Worm (Caenorhabditis elegans): Measurements from ENCODE around the gene sto-1.
A peak's percentile ranks its signal among the peaks of the same experiment; 100 is the strongest.

Gene sto-1

DNA sequence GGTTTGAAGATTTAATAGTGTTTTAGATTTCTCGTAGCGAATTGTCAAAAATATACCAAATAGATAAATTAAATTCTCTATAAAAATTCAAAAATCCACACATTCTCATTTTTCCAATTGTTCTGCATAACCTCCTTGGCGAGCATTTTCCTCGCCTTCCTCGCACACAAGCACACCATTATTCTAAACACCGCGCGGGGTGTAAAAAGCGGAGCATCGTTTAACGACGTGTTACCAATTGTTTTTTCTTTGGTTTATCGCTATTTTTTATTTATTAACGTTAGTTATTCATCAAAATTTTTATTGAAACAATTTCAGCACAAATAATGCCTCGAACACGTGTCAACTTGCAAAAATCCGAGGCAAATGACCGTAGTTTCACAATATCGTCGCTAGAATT, 2.4 kb downstream of the sto-1 start, which contains the start of gene vps-52:
vps-52 (plus strand) TSS at position 319 of the 400 bp plus-strand sequence.
- TF ChIP-seq ztf-23 (GFP tag; IDR thresholded peaks at IDR 0.05): no peak
- TF ChIP-seq flt-1 (GFP tag; IDR thresholded peaks at IDR 0.05): no peak
- TF ChIP-seq ref-1 (GFP tag; conservative IDR thresholded peaks at IDR 0.05): no peak
- TF ChIP-seq med-1 (GFP tag; optimal IDR thresholded peaks at IDR 0.05; ENCODE audit: insufficient read depth): no peak
- no peak for TF ChIP-seq ztf-29 (GFP tag; IDR thresholded peaks at IDR 0.05)
- TF ChIP-seq T22C8.4 (GFP tag; IDR thresholded peaks at IDR 0.05): no peak
- TF ChIP-seq klf-2 (GFP tag; conservative IDR thresholded peaks at IDR 0.05): no peak
- no peak for TF ChIP-seq tab-1 (GFP tag; IDR thresholded peaks at IDR 0.05)
- TF ChIP-seq cog-1 (tag; optimal IDR thresholded peaks at IDR 0.05): no peak

DNA sequence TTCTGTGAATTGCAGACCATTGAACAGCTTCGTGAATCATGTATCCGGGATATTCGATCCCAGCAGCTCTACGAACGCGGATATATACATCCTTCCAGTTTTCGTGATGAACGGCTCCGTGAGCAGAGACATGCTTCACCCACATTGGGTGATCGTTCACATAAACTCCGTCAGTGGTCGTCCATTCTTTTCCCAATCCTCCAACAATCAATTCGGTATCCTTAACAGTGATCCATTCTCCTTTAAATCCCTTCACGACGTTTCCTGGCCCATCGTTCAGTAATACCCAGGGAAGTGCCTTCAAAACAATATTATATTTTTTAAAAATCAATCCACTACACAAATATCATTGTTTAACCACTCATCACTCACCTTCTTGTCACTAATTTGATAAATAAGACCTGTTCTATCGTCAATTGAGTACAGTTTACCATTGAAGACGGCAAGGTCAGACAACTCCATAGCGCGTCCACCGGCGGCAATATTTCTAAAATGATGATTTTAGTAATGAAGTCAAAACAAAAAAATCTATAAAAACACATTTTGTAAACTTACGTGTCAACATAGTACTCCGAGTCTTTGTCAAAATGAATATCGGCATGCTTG, 6.2 kb downstream of the sto-1 start:
- no peak for TF ChIP-seq ref-1 (GFP tag; conservative IDR thresholded peaks at IDR 0.05)

DNA sequence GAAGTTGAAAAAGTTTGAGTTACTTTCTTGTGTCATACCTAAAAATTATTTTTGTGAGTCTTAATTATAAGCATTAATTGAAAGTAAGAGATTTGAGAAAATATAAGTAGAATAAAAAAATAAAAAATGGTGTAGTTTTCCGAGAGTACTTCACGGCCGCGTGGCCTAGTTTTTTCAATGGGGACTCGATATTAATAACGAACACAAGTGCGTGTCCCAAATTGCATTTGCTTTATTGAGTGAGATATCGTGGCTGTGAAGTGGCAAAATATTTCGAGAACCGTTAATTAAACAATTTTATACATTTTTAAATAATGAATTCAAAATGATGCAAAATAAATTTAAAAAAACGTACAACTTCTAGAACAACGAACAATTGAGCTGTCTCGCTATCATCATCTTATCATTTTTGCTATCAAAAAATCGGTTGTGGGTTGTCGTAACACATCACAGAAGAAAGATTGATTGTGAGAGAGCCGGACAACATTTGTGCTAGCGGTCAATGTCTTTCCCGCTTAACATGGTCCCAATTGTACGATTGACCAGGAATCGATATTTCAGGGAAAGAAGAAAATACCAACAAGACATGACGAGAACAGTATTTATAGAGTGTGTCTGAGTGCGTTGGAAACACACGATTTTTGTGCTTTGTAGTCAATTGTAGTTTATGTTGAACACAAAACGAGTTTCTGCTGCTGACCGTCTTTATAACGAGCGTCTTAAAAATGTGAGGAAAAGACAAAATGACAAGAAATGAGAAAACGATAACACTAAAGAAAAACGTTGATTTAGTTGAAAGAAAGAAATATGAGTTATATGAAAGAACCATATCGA, 7.3 kb downstream of the sto-1 start, which contains the start of gene apy-1:
apy-1 (minus strand) TSS at position 38 of the 834 bp plus-strand sequence.
- TF ChIP-seq T22C8.4 (GFP tag; IDR thresholded peaks at IDR 0.05) (no peak), cog-1 (tag; optimal IDR thresholded peaks at IDR 0.05) (peak; percentile 1)

DNA sequence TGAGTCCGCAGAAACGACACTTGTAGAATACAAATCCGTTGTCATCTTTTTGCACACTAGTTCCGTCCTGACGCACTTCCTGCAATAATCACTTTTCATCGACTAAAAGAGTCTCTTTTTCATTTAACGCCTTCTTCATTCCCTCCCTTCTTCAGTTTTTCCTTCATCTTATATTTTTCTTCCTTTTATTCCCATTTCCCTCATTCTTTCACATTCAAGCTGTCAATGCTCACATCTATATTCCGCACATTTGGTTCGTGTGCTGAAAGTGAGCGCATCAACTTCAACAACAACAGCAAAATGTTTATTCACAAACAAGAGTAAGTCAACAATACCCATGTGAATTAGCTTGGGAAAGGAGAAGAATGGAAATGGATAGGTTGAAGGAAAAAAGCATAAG, 9.4 kb downstream of the sto-1 start, which contains the start of gene pcyt-1:
pcyt-1 (plus strand) TSS at position 301 of the 400 bp plus-strand sequence.
- no peak for TF ChIP-seq ref-1 (GFP tag; conservative IDR thresholded peaks at IDR 0.05)
- no peak for TF ChIP-seq ztf-23 (GFP tag; IDR thresholded peaks at IDR 0.05)
- TF ChIP-seq flt-1 (GFP tag; IDR thresholded peaks at IDR 0.05): no peak
- no peak for TF ChIP-seq T22C8.4 (GFP tag; IDR thresholded peaks at IDR 0.05)
- no peak for TF ChIP-seq tab-1 (GFP tag; IDR thresholded peaks at IDR 0.05)
- no peak for TF ChIP-seq ztf-29 (GFP tag; IDR thresholded peaks at IDR 0.05)
- TF ChIP-seq cog-1 (tag; optimal IDR thresholded peaks at IDR 0.05): no peak
- TF ChIP-seq klf-2 (GFP tag; conservative IDR thresholded peaks at IDR 0.05): no peak
- TF ChIP-seq med-1 (GFP tag; optimal IDR thresholded peaks at IDR 0.05; ENCODE audit: insufficient read depth): no peak

DNA sequence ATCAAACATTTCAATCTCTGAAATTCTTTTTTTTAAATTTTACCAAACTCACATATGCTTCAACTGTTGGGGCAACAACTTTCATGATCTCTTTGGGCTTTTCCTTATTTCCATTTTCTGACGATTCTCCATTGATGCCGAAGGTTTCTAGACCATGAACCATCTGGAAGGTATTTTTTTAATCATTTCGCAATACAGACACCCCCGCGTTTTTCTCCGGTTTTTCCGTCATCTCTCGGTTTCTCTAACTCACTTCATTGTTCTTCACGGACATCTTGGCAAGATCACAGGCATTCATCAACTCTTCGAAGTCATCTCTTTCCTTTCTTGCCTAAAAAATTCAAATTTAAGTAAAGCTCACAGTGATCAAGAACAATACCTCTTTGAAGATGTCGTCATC, 10.5 kb downstream of the sto-1 start:
- TF ChIP-seq ztf-29 (GFP tag; IDR thresholded peaks at IDR 0.05): no peak
- no peak for TF ChIP-seq klf-2 (GFP tag; conservative IDR thresholded peaks at IDR 0.05)
- no peak for TF ChIP-seq ref-1 (GFP tag; conservative IDR thresholded peaks at IDR 0.05)
- no peak for TF ChIP-seq T22C8.4 (GFP tag; IDR thresholded peaks at IDR 0.05)
- no peak for TF ChIP-seq flt-1 (GFP tag; IDR thresholded peaks at IDR 0.05)
- TF ChIP-seq cog-1 (tag; optimal IDR thresholded peaks at IDR 0.05): no peak
- TF ChIP-seq tab-1 (GFP tag; IDR thresholded peaks at IDR 0.05): no peak
- TF ChIP-seq med-1 (GFP tag; optimal IDR thresholded peaks at IDR 0.05; ENCODE audit: insufficient read depth): no peak
- TF ChIP-seq ztf-23 (GFP tag; IDR thresholded peaks at IDR 0.05): no peak

DNA sequence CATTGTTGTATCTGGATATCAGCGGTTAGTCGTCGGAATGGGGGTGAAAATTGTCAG, 10.8 kb downstream of the sto-1 start, which contains the start of the genes unc-98 and F08C6.18:
unc-98 (minus strand) TSS at position 48 of the 57 bp plus-strand sequence.
F08C6.18 (minus strand) TSS at position 57 of the 57 bp plus-strand sequence.
- TF ChIP-seq flt-1 (GFP tag; IDR thresholded peaks at IDR 0.05) (no peak), klf-2 (GFP tag; conservative IDR thresholded peaks at IDR 0.05) (no peak), tab-1 (GFP tag; IDR thresholded peaks at IDR 0.05) (no peak), cog-1 (tag; optimal IDR thresholded peaks at IDR 0.05) (no peak), ref-1 (GFP tag; conservative IDR thresholded peaks at IDR 0.05) (no peak), ztf-23 (GFP tag; IDR thresholded peaks at IDR 0.05) (no peak), med-1 (GFP tag; optimal IDR thresholded peaks at IDR 0.05; ENCODE audit: insufficient read depth) (no peak), T22C8.4 (GFP tag; IDR thresholded peaks at IDR 0.05) (no peak), ztf-29 (GFP tag; IDR thresholded peaks at IDR 0.05) (no peak)

DNA sequence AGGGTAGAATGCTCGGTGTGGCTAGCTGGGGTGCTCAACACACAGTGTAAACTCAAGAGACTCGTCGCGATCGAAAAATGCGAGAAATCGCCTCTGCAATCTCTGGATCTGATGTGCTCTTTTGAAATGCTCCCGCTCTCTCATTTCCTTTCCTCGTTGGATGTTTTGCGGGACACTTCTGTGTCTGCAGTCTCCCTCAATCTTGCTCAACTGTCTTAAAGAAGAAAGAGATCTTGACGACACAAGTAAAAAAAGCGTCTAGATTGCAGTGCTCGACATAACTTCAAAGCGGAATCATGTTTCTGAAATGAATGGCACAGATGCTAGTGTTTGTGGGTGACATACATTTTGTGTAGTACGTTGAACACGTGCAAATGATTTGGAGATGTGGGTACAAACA, 11.0 kb downstream of the sto-1 start:
- TF ChIP-seq cog-1 (tag; optimal IDR thresholded peaks at IDR 0.05) (peak; percentile 7), klf-2 (GFP tag; conservative IDR thresholded peaks at IDR 0.05) (no peak)

DNA sequence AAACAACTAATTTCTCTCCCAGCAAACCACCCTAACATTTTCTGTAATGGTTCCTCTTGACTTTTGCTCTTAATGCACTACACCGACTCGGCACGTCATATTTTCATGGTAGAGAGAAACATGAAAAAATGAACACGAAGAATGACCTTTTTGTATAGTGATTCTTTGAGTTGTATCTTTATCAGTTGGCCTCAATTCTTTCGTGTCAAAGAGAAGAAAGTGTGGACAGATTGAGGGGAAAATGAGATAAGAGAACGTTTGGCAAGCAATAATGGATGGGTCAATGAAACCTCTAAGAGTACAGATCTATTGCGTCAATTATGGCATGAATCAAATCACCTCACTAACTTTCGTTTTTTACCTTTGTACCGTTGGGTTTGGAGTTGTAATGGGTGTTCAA, 13.3 kb downstream of the sto-1 start:
- no peak for TF ChIP-seq ztf-29 (GFP tag; IDR thresholded peaks at IDR 0.05)
- TF ChIP-seq ref-1 (GFP tag; conservative IDR thresholded peaks at IDR 0.05): no peak
- no peak for TF ChIP-seq klf-2 (GFP tag; conservative IDR thresholded peaks at IDR 0.05)
- TF ChIP-seq flt-1 (GFP tag; IDR thresholded peaks at IDR 0.05): no peak
- TF ChIP-seq ztf-23 (GFP tag; IDR thresholded peaks at IDR 0.05): no peak
- TF ChIP-seq cog-1 (tag; optimal IDR thresholded peaks at IDR 0.05): no peak
- no peak for TF ChIP-seq med-1 (GFP tag; optimal IDR thresholded peaks at IDR 0.05; ENCODE audit: insufficient read depth)
- TF ChIP-seq T22C8.4 (GFP tag; IDR thresholded peaks at IDR 0.05): no peak
- TF ChIP-seq tab-1 (GFP tag; IDR thresholded peaks at IDR 0.05): no peak

DNA sequence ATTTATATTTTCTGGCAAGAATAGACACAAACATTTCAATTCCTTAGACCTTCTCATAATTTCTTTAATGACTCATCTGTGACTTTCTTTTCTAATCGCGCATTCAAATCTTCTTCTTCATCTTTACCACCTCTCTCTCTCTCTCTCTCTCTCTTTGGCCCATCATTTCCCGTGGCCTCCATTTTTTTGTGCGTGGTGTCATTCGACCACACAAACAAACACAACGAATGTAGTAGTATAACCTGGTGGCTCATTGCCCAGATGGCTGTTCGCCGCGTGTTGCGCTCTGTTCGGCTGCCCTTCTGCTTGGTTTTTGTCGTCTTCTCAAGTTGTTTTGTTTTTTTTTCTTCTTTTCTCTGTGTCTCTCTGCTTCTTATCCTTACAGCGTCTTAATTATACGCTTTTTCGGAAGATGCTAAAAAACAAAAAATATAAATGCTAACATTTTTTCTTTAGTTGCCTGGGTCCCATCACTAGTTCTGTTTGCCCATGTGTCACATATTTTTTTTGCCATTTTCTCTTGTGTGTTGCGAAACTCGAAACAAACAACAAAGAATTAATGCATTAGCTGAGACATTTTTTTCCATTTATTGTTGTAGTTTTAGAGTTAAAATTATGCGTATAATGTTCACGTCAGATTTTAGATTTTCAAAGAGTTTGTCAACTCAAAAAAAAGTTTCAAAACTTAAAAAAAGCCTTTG, 15.0 kb downstream of the sto-1 start:
- no peak for TF ChIP-seq cog-1 (tag; optimal IDR thresholded peaks at IDR 0.05)
- no peak for TF ChIP-seq ref-1 (GFP tag; conservative IDR thresholded peaks at IDR 0.05)
- TF ChIP-seq flt-1 (GFP tag; IDR thresholded peaks at IDR 0.05): no peak
- no peak for TF ChIP-seq ztf-23 (GFP tag; IDR thresholded peaks at IDR 0.05)
- no peak for TF ChIP-seq ztf-29 (GFP tag; IDR thresholded peaks at IDR 0.05)
- TF ChIP-seq klf-2 (GFP tag; conservative IDR thresholded peaks at IDR 0.05): no peak
- TF ChIP-seq med-1 (GFP tag; optimal IDR thresholded peaks at IDR 0.05; ENCODE audit: insufficient read depth): no peak
- no peak for TF ChIP-seq tab-1 (GFP tag; IDR thresholded peaks at IDR 0.05)
- no peak for TF ChIP-seq T22C8.4 (GFP tag; IDR thresholded peaks at IDR 0.05)

DNA sequence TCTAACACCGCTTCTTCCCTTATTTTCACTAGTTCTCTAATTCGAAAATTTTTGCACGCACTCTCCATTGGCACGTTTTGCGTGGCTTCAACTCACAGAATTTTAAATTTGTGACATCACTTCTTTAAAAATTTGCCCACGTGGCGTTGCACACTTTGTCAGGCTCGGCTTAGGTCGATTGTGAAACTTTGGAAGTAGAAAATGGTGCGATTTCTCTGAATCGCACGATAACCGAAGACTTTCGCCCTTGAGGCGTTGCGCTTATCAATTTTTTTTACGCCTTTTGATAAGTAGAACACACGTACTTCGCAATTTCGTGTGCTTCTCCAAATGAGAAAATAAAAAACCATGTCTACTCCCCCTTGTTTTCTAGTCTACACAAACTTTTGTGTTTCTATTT, 15.7 kb downstream of the sto-1 start:
- TF ChIP-seq med-1 (GFP tag; optimal IDR thresholded peaks at IDR 0.05; ENCODE audit: insufficient read depth) (no peak), tab-1 (GFP tag; IDR thresholded peaks at IDR 0.05) (no peak), cog-1 (tag; optimal IDR thresholded peaks at IDR 0.05) (no peak), ref-1 (GFP tag; conservative IDR thresholded peaks at IDR 0.05) (no peak), flt-1 (GFP tag; IDR thresholded peaks at IDR 0.05) (no peak), ztf-23 (GFP tag; IDR thresholded peaks at IDR 0.05) (no peak)

All from whole organism, midembryonic.